Worm (Caenorhabditis elegans) whole organism, mixed stage, embryonic: Measurements from ENCODE around the gene F46H5.5.
A peak's percentile ranks its signal among the peaks of the same experiment; 100 is the strongest.

Experiments
- bed-3 ChIP-seq: fragments of 200-800 bp; sonication (Bioruptor generic); optimal IDR thresholded peaks from 3 replicates; lab custom pipeline; 2018; ENCODE audit warnings: mild to moderate bottlenecking, missing genetic modification characterization, moderate library complexity, missing compliant biosample characterization
- blmp-1 ChIP-seq: fragments of 150-350 bp; optimal IDR thresholded peaks from 2 replicates; lab custom pipeline; 2014; ENCODE audit warnings: missing biosample characterization, missing genetic modification characterization
- ceh-39 ChIP-seq: fragments of 150-350 bp; optimal IDR thresholded peaks from 2 replicates; lab custom pipeline; 2014; ENCODE audit warnings: missing biosample characterization, missing genetic modification characterization
- ceh-43 ChIP-seq: fragments of 200-800 bp; sonication (Bioruptor generic); optimal IDR thresholded peaks from 2 replicates; lab custom pipeline; 2018; ENCODE audit warnings: mild to moderate bottlenecking, missing genetic modification characterization, moderate library complexity, missing compliant biosample characterization
- ceh-83 ChIP-seq: fragments of 200-800 bp; sonication (Bioruptor generic); optimal IDR thresholded peaks from 2 replicates; lab custom pipeline; 2018; ENCODE audit warnings: mild to moderate bottlenecking, missing genetic modification characterization, missing compliant biosample characterization
- ces-1 ChIP-seq: fragments of 150-350 bp; optimal IDR thresholded peaks from 2 replicates; lab custom pipeline; 2014; ENCODE audit warnings: missing biosample characterization, missing genetic modification reagents, missing genetic modification characterization
- drap-1 ChIP-seq: fragments of 200-800 bp; sonication (Bioruptor generic); optimal IDR thresholded peaks from 3 replicates; lab custom pipeline; 2018; ENCODE audit warnings: mild to moderate bottlenecking, missing genetic modification characterization, missing compliant biosample characterization
- elt-3 ChIP-seq: fragments of 150-350 bp; optimal IDR thresholded peaks from 2 replicates; lab custom pipeline; 2014; ENCODE audit warnings: missing biosample characterization, missing genetic modification characterization
- flh-1 ChIP-seq: fragments of 200-800 bp; sonication (Bioruptor generic); optimal IDR thresholded peaks from 2 replicates; lab custom pipeline; 2018; ENCODE audit warnings: mild to moderate bottlenecking, missing genetic modification characterization, moderate library complexity, missing compliant biosample characterization
- ham-2 ChIP-seq: fragments of 200-800 bp; sonication (Bioruptor generic); optimal IDR thresholded peaks from 2 replicates; lab custom pipeline; 2018; ENCODE audit warnings: mild to moderate bottlenecking, missing genetic modification characterization, missing compliant biosample characterization
- hlh-1 ChIP-seq: fragments of 150-350 bp; optimal IDR thresholded peaks from 2 replicates; lab custom pipeline; 2014; ENCODE audit warnings: missing biosample characterization, missing genetic modification reagents, missing genetic modification characterization
- lin-32 ChIP-seq: fragments of 200-800 bp; sonication (Bioruptor generic); optimal IDR thresholded peaks from 2 replicates; lab custom pipeline; 2018; ENCODE audit warnings: mild to moderate bottlenecking, missing genetic modification characterization, missing compliant biosample characterization
- lsy-2 ChIP-seq: fragments of 150-350 bp; optimal IDR thresholded peaks from 2 replicates; lab custom pipeline; 2014; ENCODE audit warnings: missing biosample characterization, missing genetic modification characterization
- mab-5 ChIP-seq: fragments of 150-350 bp; optimal IDR thresholded peaks from 2 replicates; lab custom pipeline; 2014; ENCODE audit warnings: missing biosample characterization, missing genetic modification characterization
- mep-1 ChIP-seq: fragments of 150-350 bp; optimal IDR thresholded peaks from 2 replicates; lab custom pipeline; 2017; ENCODE audit warnings: missing biosample characterization, missing genetic modification reagents, missing genetic modification characterization, inconsistent platforms
- mls-2 ChIP-seq: sonication (generic microtip); optimal IDR thresholded peaks from 2 replicates; lab custom pipeline; 2016; ENCODE audit warnings: mild to moderate bottlenecking, missing genetic modification characterization, moderate library complexity, missing compliant biosample characterization
- nhr-12 ChIP-seq: fragments of 150-350 bp; optimal IDR thresholded peaks from 2 replicates; lab custom pipeline; 2014; ENCODE audit warnings: missing biosample characterization, missing genetic modification characterization
- nhr-2 ChIP-seq: fragments of 150-350 bp; optimal IDR thresholded peaks from 2 replicates; lab custom pipeline; 2014; ENCODE audit warnings: missing biosample characterization, missing genetic modification characterization
- sem-2 ChIP-seq: fragments of 200-800 bp; sonication (Bioruptor generic); optimal IDR thresholded peaks from 2 replicates; lab custom pipeline; 2018; ENCODE audit warnings: mild to moderate bottlenecking, missing genetic modification characterization, missing compliant biosample characterization
- snpc-4 ChIP-seq: fragments of 150-350 bp; optimal IDR thresholded peaks from 2 replicates; lab custom pipeline; 2014; ENCODE audit warnings: missing biosample characterization, missing genetic modification characterization
- sptf-1 ChIP-seq: sonication (generic microtip); optimal IDR thresholded peaks from 2 replicates; lab custom pipeline; 2017; ENCODE audit warnings: mild to moderate bottlenecking, missing genetic modification characterization, moderate library complexity, missing compliant biosample characterization
- tbx-8 ChIP-seq: fragments of 200-800 bp; sonication (Bioruptor generic); optimal IDR thresholded peaks from 2 replicates; lab custom pipeline; 2018; ENCODE audit warnings: mild to moderate bottlenecking, missing genetic modification characterization, moderate library complexity, missing compliant biosample characterization
- unc-120 ChIP-seq: sonication (generic microtip); optimal IDR thresholded peaks from 2 replicates; lab custom pipeline; 2017; ENCODE audit warnings: missing genetic modification characterization, missing compliant biosample characterization; ENCODE audit not compliant: poor library complexity, severe bottlenecking
- unc-39 ChIP-seq: fragments of 150-350 bp; optimal IDR thresholded peaks from 2 replicates; lab custom pipeline; 2014; ENCODE audit warnings: missing biosample characterization, missing genetic modification characterization
- ztf-11 ChIP-seq: fragments of 150-350 bp; optimal IDR thresholded peaks from 2 replicates; lab custom pipeline; 2014; ENCODE audit warnings: missing biosample characterization, missing genetic modification characterization

F46H5.5 gene

DNA sequence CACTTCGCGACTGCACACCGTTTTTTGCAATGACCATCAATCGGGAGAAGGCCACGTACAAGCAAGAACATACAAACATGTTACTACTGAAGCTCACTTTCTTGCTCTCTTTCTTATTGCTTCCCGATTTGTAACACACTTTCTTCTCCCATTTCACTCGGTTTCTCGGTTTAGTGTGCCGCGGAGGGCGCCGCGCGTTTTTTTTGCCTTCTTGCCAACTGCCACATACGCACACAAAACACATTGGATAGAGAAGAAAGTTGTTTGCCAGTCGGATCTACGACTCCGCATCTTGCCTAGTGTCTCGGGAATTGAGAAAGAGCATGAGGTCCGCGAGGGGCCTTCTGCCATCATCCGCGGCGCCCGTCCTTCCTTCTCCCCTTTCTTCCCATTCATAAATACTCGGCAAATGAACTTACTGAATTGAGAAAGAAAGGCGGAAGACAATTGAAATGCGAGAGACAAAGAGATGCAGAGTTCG is 22.0 kb downstream of the F46H5.5 start:
- TF ChIP-seq drap-1 (GFP tag; lab: Kevin White, UChicago) (no peak), mep-1 (tag; lab: Kevin White, UChicago) (peak; percentile 13), ces-1 (peak; percentile 81), hlh-1 (tag; lab: Kevin White, UChicago) (peak; percentile 27), ceh-43 (no peak), unc-120 (tag; lab: Kevin White, UChicago) (peak; percentile 78), elt-3 (tag; lab: Kevin White, UChicago) (no peak), mls-2 (tag; lab: Kevin White, UChicago) (no peak), unc-39 (tag; lab: Kevin White, UChicago) (peak; percentile 45)

DNA sequence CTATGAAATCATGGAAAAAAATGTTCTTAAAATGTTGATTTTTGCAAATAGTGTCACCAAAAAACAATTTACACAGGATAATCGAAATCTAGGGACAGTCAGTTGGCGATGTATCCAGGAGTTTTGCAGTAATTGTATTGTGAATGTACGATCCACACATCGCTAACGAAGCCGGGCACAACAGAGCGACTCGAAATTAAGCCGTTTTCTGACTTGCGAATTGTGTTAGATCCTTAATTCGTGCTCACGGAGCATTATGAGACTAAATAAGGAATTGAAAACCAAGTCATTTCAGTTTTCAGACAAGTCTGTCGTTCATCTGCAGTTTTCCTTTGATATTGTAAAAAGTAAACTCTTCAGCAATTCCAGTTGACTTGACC is 22.7 kb downstream of the F46H5.5 start:
- no peak for TF ChIP-seq mls-2 (tag; lab: Kevin White, UChicago)
- no peak for TF ChIP-seq lin-32
- TF ChIP-seq unc-39 (tag; lab: Kevin White, UChicago) = no peak
- no peak for TF ChIP-seq drap-1 (GFP tag; lab: Kevin White, UChicago)
- no peak for TF ChIP-seq hlh-1 (tag; lab: Kevin White, UChicago)

DNA sequence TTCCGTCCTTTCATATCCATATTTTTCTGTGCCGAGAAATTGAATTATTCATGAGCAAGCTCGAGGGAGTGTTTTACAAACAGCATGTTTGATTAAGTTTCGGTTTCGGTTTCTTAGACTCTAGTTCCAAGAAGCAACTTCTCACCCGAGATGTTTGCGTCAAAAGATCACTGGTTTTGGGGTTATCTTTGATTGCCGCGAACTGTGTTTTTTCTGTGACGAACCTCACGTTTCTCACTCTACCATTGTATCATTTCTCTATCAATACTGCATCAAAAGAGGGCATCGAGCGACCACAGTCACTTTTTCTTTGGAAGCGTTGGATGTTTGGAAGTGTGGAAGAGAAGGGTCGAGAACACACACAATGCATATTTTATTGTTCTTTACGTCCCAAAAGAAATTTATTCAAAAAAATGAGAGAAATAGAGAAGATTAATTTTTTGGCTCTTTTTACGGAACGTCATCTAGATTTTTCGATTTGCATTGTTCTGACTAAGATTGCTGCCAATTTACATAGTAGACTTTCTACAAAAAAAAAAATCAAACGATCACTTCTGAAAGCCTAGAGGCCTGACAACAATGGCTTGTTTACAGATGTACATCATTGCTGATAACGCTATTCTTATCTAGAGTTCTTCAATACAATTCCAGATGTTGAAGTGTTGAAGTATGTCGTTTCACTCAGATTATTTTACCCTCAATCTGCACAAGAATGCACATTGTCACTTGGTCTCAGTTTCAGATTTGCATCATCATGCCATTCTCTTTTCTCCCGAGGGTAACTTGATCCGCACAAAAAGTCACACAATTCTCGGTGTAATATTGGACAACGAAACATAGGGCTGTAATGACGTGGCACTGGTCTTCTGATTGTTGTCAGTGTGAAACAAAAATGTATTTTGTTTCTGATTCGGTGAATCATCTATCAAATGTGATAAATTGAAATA is 23.4 kb downstream of the F46H5.5 start:
- peak; percentile 35 for TF ChIP-seq ces-1
- no peak for TF ChIP-seq ceh-39 (tag; lab: Kevin White, UChicago)

DNA sequence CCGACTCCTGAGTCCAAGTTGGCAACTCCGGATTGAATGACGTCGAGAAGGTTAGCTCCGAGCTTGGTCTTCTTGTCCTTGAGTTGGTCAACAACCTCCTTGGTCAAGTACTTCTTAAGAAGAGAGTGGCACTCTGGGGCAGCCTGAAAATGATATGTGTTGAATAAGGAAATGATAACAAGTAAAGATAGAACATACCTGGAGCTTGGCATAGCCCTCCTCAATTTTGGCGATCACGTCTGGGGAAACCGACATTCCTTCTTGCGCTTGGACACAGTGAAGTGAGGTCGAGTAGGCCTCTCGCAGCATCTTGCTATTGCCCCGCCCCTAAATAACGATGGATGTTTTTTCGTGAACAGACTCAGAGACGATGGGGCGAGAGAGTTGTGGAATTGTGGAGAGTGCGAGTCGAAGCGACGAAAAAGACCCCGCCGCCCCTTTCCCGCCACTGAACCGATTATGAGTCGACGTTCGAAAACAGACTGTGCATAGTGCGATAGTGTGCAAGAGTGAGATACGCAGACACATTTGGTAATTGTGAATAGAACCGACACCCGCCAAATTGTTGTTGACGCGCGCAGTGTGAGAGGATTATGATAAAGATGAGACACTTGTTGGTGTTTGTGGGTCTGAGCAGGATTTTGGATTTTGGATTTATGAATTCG is 24.5 kb downstream of the F46H5.5 start:
- TF ChIP-seq nhr-12 (tag; lab: Kevin White, UChicago) = no peak
- TF ChIP-seq unc-120 (tag; lab: Kevin White, UChicago) = peak; percentile 60
- peak; percentile 32 for TF ChIP-seq nhr-2 (tag; lab: Kevin White, UChicago)
- peak; percentile 70 for TF ChIP-seq mls-2 (tag; lab: Kevin White, UChicago)
- TF ChIP-seq lsy-2 (tag; lab: Kevin White, UChicago) = no peak
- TF ChIP-seq sptf-1 (tag; lab: Kevin White, UChicago) = no peak
- TF ChIP-seq blmp-1 = no peak
- TF ChIP-seq hlh-1 (tag; lab: Kevin White, UChicago) = peak; percentile 21
- TF ChIP-seq sem-2 = no peak
- TF ChIP-seq snpc-4 = no peak
- no peak for TF ChIP-seq ceh-43
- TF ChIP-seq ham-2 (GFP tag; lab: Kevin White, UChicago) = no peak
- TF ChIP-seq unc-39 (tag; lab: Kevin White, UChicago) = no peak
- TF ChIP-seq tbx-8 (GFP tag; lab: Kevin White, UChicago) = no peak
- TF ChIP-seq ceh-83 (GFP tag; lab: Kevin White, UChicago) = no peak
- no peak for TF ChIP-seq ceh-39 (tag; lab: Kevin White, UChicago)
- TF ChIP-seq bed-3 (GFP tag; lab: Kevin White, UChicago) = no peak
- peak; percentile 0 for TF ChIP-seq lin-32
- no peak for TF ChIP-seq mab-5 (tag; lab: Kevin White, UChicago)
- peak; percentile 76 for TF ChIP-seq ces-1
- no peak for TF ChIP-seq flh-1 (GFP tag; lab: Kevin White, UChicago)

DNA sequence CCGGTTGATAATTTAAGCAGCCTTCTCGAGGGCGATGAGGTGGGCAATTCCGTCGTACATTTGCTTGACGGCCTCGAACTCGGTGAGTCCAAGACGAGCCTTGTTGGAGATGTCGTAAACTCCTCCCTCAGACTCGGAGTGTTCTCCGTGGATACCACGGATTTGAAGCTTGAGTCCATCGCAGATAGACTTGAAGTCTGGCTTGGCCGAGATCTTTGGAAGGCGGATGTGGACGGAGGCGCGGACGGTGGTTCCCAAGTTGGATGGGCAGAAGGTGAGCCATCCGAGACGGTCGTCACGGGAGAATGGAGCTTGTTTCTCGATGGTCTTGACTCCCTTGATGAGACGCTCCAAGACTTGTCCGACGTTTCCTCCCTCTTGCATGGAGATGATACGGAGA is 25.9 kb downstream of the F46H5.5 start:
- no peak for TF ChIP-seq ztf-11
- TF ChIP-seq ham-2 (GFP tag; lab: Kevin White, UChicago) = no peak

DNA sequence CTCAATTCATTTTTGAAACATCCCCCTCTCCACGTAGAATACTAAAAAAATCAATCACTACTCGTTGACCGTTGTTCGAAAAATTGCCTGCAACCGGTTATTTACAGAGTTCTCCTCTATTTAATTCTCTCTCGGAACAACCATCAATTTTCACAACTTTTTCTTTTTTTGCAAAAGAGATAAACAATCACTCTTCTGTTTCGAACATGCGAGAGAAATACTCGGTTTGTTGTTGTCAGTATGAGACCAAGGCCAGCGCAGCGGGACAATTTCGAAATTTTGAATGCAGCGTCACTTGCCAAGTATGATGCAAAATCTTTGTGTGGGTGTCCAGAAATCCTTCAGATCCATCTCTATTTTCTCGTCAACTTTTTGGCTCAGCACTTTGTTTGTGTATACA is 26.5 kb downstream of the F46H5.5 start:
- no peak for TF ChIP-seq unc-39 (tag; lab: Kevin White, UChicago)
